Worm (Caenorhabditis elegans) whole organism, midembryonic: ENCODE results near the gene nlp-29.

Source experiments
- T22C8.4 ChIP-seq: fragments of 200-800 bp; sonication (Bioruptor generic); IDR thresholded peaks from 2 replicates; pipeline ENCODE4 v1.3.6; 2022; ENCODE audit warnings: missing genetic modification characterization, missing compliant biosample characterization
- cog-1 ChIP-seq: sonication (generic microtip); optimal IDR thresholded peaks from 2 replicates; lab custom pipeline; 2016; ENCODE audit warnings: missing genetic modification characterization, missing compliant biosample characterization
- flt-1 ChIP-seq: fragments of 200-800 bp; sonication (Bioruptor generic); IDR thresholded peaks from 2 replicates; pipeline ENCODE4 v1.3.6; 2022; ENCODE audit warnings: missing genetic modification characterization, missing compliant biosample characterization
- klf-2 ChIP-seq: fragments of 200-800 bp; sonication (Bioruptor generic); conservative IDR thresholded peaks from 2 replicates; pipeline ENCODE4 v1.3.6; 2022; ENCODE audit warnings: missing genetic modification reagents, missing genetic modification characterization, missing compliant biosample characterization
- med-1 ChIP-seq: sonication (generic microtip); optimal IDR thresholded peaks from 2 replicates; lab custom pipeline; 2017; ENCODE audit warnings: missing genetic modification characterization, mild to moderate bottlenecking, missing compliant biosample characterization, antibody characterized with exemption, missing genetic modification reagents; ENCODE audit not compliant: insufficient read depth
- ref-1 ChIP-seq: fragments of 200-800 bp; sonication (Bioruptor generic); conservative IDR thresholded peaks from 2 replicates; pipeline ENCODE4 v1.3.6; 2022; ENCODE audit warnings: missing genetic modification reagents, missing genetic modification characterization, missing compliant biosample characterization
- tab-1 ChIP-seq: fragments of 200-800 bp; sonication (Bioruptor generic); IDR thresholded peaks from 2 replicates; pipeline ENCODE4 v1.3.6; 2022; ENCODE audit warnings: missing genetic modification characterization, missing compliant biosample characterization
- ztf-23 ChIP-seq: fragments of 200-800 bp; sonication (Bioruptor generic); IDR thresholded peaks from 2 replicates; pipeline ENCODE4 v1.3.6; 2022; ENCODE audit warnings: missing genetic modification reagents, missing genetic modification characterization, missing compliant biosample characterization
- ztf-29 ChIP-seq: fragments of 200-800 bp; sonication (Bioruptor generic); IDR thresholded peaks from 2 replicates; pipeline ENCODE4 v1.3.6; 2022; ENCODE audit warnings: missing genetic modification reagents, missing genetic modification characterization, missing compliant biosample characterization

Gene nlp-29

DNA sequence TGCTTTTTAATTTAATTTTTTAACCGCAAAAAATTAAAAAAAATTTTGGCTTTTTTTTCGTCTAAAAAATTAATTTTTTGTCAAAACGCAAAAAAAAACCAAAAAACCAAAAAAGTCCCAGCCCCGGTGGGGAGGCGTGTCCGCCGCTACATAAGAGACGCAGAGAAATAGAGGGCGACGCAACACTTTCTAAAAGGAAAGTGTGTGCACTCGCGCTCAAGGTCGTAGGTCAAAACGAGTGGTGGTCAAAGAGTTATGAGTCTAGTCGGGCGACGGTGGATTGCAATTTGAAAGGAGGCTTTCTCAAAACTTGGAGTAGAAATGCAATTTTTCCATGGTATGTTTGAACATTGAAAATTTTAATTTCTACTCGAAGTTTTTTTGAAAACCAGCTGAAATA, 20.4 kb downstream of the nlp-29 start:
- TF ChIP-seq med-1 (GFP tag; lab: Kevin White, UChicago): no peak
- TF ChIP-seq tab-1: no peak
- no peak for TF ChIP-seq T22C8.4 (GFP tag; lab: Robert Waterston, UW)
- TF ChIP-seq cog-1 (tag; lab: Kevin White, UChicago): no peak
- TF ChIP-seq ztf-29 (GFP tag; lab: Robert Waterston, UW): no peak
- no peak for TF ChIP-seq flt-1

DNA sequence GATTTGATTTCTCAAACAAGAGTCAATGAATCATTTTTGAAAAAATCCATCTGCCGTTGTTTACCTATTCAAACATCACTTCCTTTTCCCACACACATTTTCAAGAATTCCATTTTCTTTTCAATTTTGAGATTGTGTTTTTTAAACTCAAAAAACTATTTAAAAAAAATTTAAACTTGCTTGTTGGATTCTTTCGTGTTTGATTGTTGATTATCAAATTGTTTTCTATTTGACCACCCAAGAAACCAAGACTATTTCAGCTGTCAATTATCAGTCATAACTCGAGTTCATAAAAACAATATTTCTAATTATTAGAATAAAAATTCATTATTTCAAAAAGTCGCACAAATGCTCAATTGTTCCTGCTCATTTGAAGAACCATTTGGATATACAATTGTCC, 21.0 kb downstream of the nlp-29 start, which contains the start of gene srh-8:
srh-8 (plus strand) TSS at position 301 of the 400 bp plus-strand sequence.
- TF ChIP-seq tab-1 (no peak), klf-2 (no peak), ref-1 (no peak), ztf-29 (GFP tag; lab: Robert Waterston, UW) (no peak), ztf-23 (no peak), flt-1 (no peak), med-1 (GFP tag; lab: Kevin White, UChicago) (no peak), T22C8.4 (GFP tag; lab: Robert Waterston, UW) (no peak)

DNA sequence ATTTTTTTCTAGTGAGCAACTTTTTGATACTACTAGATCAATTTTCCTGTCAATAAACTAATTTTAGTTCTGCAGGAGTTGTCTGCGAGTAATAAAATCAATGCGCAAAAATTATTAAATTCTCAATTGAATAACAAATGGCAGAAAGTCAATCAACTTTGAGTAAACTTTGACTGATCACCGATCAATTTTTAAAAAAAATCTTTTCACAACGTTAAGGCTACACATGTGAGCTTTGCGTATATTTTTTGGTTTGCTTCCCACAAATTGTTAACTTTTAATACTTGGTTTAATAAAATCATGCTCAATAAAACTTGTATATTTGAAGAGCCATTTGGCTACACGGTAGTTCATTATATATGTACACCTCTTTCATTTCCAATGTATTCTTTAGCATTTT, 23.7 kb downstream of the nlp-29 start, which contains the start of gene srh-7:
srh-7 (plus strand) TSS at position 301 of the 400 bp plus-strand sequence.
- TF ChIP-seq ztf-23 (no peak), med-1 (GFP tag; lab: Kevin White, UChicago) (no peak), tab-1 (no peak), T22C8.4 (GFP tag; lab: Robert Waterston, UW) (no peak), ref-1 (no peak), ztf-29 (GFP tag; lab: Robert Waterston, UW) (no peak)

DNA sequence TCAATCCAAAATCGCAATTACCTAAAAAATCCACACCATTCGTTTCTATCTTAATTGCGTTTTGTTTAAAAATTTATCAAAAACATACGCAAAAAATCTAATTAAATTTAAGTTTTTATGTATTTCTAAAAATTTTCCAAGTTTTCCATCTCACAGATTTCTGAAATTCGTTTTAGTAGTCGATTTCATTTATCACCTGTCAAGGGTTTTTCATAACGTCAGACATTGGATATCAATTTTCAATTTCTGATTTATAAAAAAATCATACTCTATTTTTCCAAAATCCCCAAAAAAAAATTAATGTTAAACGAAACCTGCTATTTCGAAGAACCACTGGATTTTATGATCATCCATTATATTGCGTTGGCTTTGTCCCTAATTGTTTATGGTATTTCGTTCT, 25.9 kb downstream of the nlp-29 start, which contains the start of gene srh-4:
srh-4 (plus strand) TSS at position 301 of the 400 bp plus-strand sequence.
- TF ChIP-seq T22C8.4 (GFP tag; lab: Robert Waterston, UW): no peak
- TF ChIP-seq klf-2: no peak
- TF ChIP-seq ztf-23: no peak
- TF ChIP-seq cog-1 (tag; lab: Kevin White, UChicago): no peak
- TF ChIP-seq med-1 (GFP tag; lab: Kevin White, UChicago): no peak
- no peak for TF ChIP-seq tab-1
- no peak for TF ChIP-seq flt-1
- TF ChIP-seq ztf-29 (GFP tag; lab: Robert Waterston, UW): no peak
- no peak for TF ChIP-seq ref-1

DNA sequence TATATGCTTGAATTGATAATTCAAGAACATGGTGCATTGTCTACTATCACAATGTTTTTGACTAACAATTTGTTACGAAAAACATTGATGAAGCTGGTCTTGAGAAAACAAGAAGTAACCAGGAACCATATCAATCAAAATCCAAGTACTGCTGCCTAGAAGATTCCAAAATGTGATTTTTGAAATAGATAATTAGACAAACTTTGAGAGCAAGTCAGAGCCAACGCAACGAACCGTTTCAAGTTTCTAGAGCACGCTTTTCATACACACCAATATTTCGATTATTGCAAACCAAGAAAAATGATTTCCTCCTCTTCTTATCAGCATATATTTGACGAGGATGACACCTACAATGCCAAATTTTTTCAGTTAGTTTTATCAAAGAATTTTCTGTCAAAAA, 32.6 kb downstream of the nlp-29 start, which contains the start of gene srw-89:
srw-89 (plus strand) TSS at position 301 of the 400 bp plus-strand sequence.
- TF ChIP-seq T22C8.4 (GFP tag; lab: Robert Waterston, UW) (no peak), ztf-29 (GFP tag; lab: Robert Waterston, UW) (no peak), med-1 (GFP tag; lab: Kevin White, UChicago) (no peak), tab-1 (no peak), cog-1 (tag; lab: Kevin White, UChicago) (no peak), klf-2 (no peak), ztf-23 (no peak), flt-1 (no peak), ref-1 (no peak)

DNA sequence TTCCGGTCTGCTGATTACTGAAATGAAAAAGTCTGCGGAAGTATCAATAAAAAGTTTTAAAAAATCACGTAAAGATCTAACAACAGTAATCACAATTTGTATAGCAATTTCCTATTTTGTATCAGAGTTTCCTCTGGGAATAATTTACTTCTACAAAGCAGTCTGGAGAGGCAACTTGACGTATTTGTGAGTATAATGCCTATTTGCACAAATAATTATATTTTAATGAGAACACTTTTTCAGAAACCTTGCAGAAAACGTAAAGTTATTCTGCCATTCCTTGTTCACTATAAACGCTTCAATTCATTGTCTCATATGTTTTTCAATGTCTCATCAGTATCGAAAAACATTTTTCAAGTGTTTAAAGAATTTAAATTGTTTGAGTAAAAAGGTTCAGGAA, 34.4 kb downstream of the nlp-29 start:
- TF ChIP-seq klf-2 (no peak), med-1 (GFP tag; lab: Kevin White, UChicago) (no peak), tab-1 (no peak), T22C8.4 (GFP tag; lab: Robert Waterston, UW) (no peak), flt-1 (no peak), ztf-29 (GFP tag; lab: Robert Waterston, UW) (no peak), ztf-23 (no peak), ref-1 (no peak), cog-1 (tag; lab: Kevin White, UChicago) (no peak)

DNA sequence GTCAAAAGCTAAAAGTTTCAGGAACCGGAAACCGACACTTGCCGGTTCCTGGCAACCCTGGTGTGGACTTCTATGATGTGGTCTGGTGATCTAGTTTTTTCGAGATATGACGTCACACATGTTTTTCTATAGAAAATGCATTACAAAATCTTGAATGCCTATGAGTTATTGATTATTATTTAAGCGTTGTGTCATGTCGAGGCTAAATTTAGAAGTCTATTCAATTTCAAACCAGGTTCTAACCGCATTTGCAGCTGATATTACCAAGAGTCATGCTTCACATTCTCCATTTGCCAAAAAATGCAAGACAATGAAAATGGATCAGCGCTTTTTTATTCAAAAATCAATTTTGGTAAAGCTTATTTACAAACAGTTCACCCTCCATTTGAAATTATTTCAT, 35.0 kb downstream of the nlp-29 start, which contains the start of gene K09D9.3:
K09D9.3 (plus strand) TSS at position 301 of the 400 bp plus-strand sequence.
- TF ChIP-seq med-1 (GFP tag; lab: Kevin White, UChicago): no peak
- TF ChIP-seq ref-1: no peak
- TF ChIP-seq T22C8.4 (GFP tag; lab: Robert Waterston, UW): no peak

- TF ChIP-seq tab-1 (no peak), ref-1 (no peak), T22C8.4 (GFP tag; lab: Robert Waterston, UW) (no peak), ztf-29 (GFP tag; lab: Robert Waterston, UW) (no peak), cog-1 (tag; lab: Kevin White, UChicago) (no peak), flt-1 (no peak), ztf-23 (no peak), med-1 (GFP tag; lab: Kevin White, UChicago) (no peak), klf-2 (no peak)
These were observed 37.6 kb downstream of the nlp-29 start, which contains the start of gene K09D9.14 for ce11 chrV:4021776-4022175. TSS of gene K09D9.14 (minus strand) at chrV:4021876.

DNA sequence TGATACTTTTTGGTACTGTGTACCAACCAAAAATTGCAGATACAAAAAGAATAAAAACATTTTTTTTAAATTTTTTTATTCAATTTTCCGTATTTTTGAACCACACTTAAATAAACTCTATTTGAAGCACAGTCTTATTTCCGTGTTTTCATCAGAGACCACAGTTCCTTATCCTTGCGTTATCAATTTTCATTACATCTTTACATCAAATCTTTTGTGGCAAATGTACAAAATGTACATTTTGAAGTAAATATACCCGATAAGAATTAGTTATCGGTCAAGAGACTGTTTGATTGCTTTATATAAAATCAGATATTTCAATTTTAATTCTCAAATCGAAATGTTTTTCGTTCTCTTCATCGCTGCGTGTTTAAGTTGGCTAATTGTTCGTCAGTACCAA, 38.1 kb downstream of the nlp-29 start, which contains the start of gene cyp-35A3:
cyp-35A3 (plus strand) TSS at position 301 of the 400 bp plus-strand sequence.
- TF ChIP-seq flt-1 (no peak), cog-1 (tag; lab: Kevin White, UChicago) (no peak), ztf-29 (GFP tag; lab: Robert Waterston, UW) (no peak), T22C8.4 (GFP tag; lab: Robert Waterston, UW) (no peak), ztf-23 (no peak), med-1 (GFP tag; lab: Kevin White, UChicago) (no peak), klf-2 (no peak), tab-1 (no peak), ref-1 (no peak)

- TF ChIP-seq ztf-29 (GFP tag; lab: Robert Waterston, UW) (no peak), klf-2 (no peak), med-1 (GFP tag; lab: Kevin White, UChicago) (no peak), ref-1 (no peak), tab-1 (no peak), T22C8.4 (GFP tag; lab: Robert Waterston, UW) (no peak), flt-1 (no peak), ztf-23 (no peak), cog-1 (tag; lab: Kevin White, UChicago) (no peak)
These were observed 40.6 kb downstream of the nlp-29 start, which contains the start of gene K09D9.1 for ce11 chrV:4024777-4025176. TSS of gene K09D9.1 (plus strand) at chrV:4025047.
